Worm (Caenorhabditis elegans) whole organism, mixed stage, embryonic: Measurements from ENCODE around the gene tsr-1.

Experiments
- elt-3 ChIP-seq: fragments of 150-350 bp; optimal IDR thresholded peaks from 2 replicates; lab custom pipeline; 2014; ENCODE audit warnings: missing biosample characterization, missing genetic modification characterization
- lin-13 ChIP-seq: fragments of 150-350 bp; optimal IDR thresholded peaks from 2 replicates; lab custom pipeline; 2014; ENCODE audit warnings: missing biosample characterization, missing genetic modification characterization
- sem-2 ChIP-seq: fragments of 200-800 bp; sonication (Bioruptor generic); optimal IDR thresholded peaks from 2 replicates; lab custom pipeline; 2018; ENCODE audit warnings: mild to moderate bottlenecking, missing genetic modification characterization, missing compliant biosample characterization
- tbx-8 ChIP-seq: fragments of 200-800 bp; sonication (Bioruptor generic); optimal IDR thresholded peaks from 2 replicates; lab custom pipeline; 2018; ENCODE audit warnings: mild to moderate bottlenecking, missing genetic modification characterization, moderate library complexity, missing compliant biosample characterization
- unc-62 ChIP-seq: fragments of 150-350 bp; optimal IDR thresholded peaks from 2 replicates; lab custom pipeline; 2014; ENCODE audit warnings: missing biosample characterization, missing genetic modification reagents, missing genetic modification characterization
- zip-8 ChIP-seq: fragments of 150-350 bp; optimal IDR thresholded peaks from 2 replicates; lab custom pipeline; 2014; ENCODE audit warnings: missing biosample characterization, missing genetic modification characterization

- TF ChIP-seq lin-13 (tag; lab: Kevin White, UChicago) (no peak), elt-3 (tag; lab: Kevin White, UChicago) (no peak), zip-8 (tag; lab: Kevin White, UChicago) (no peak), unc-62 (no peak), sem-2 (GFP tag; lab: Kevin White, UChicago) (no peak), tbx-8 (GFP tag; lab: Kevin White, UChicago) (no peak)
Observed at ce11 chrII:2445164-2445563, 28.0 kb downstream of the tsr-1 start.
